Fruit fly (Drosophila melanogaster) whole organism, embryonic: Measurements from ENCODE around the gene Lst8.

ENCODE experiments used
- Asciz ChIP-seq: fragments of 200-800 bp; sonication (Bioruptor generic); optimal IDR thresholded peaks from 2 replicates; lab custom pipeline; 2017; ENCODE audit warnings: missing biosample characterization, mild to moderate bottlenecking, missing genetic modification characterization, missing genetic modification reagents
- CG10959 ChIP-seq: fragments of 200-800 bp; sonication (Bioruptor generic); IDR thresholded peaks from 2 replicates; pipeline ENCODE4 v1.3.6; 2022; ENCODE audit warnings: missing biosample characterization, missing genetic modification characterization
- CG14050 ChIP-seq: fragments of 200-800 bp; sonication (Bioruptor generic); IDR thresholded peaks from 3 replicates; pipeline ENCODE4 v1.3.6; 2022; ENCODE audit warnings: missing biosample characterization, missing genetic modification characterization
- CG14860 ChIP-seq: fragments of 200-800 bp; sonication (Bioruptor generic); IDR thresholded peaks from 3 replicates; pipeline ENCODE4 v1.3.6; 2022; ENCODE audit warnings: missing biosample characterization, missing genetic modification characterization; ENCODE audit not compliant: partially characterized antibody
- CG18619 ChIP-seq: fragments of 200-800 bp; sonication (Bioruptor generic); optimal IDR thresholded peaks from 3 replicates; lab custom pipeline; 2017; ENCODE audit warnings: missing biosample characterization, mild to moderate bottlenecking, missing genetic modification characterization
- CG2202 ChIP-seq: fragments of 200-800 bp; sonication (Bioruptor generic); optimal IDR thresholded peaks from 2 replicates; lab custom pipeline; 2018; ENCODE audit warnings: missing biosample characterization, mild to moderate bottlenecking, missing genetic modification characterization
- CG31365 ChIP-seq: fragments of 200-800 bp; sonication (Bioruptor generic); optimal IDR thresholded peaks from 2 replicates; lab custom pipeline; 2018; ENCODE audit warnings: missing biosample characterization, mild to moderate bottlenecking, missing genetic modification characterization
- CG3995 ChIP-seq: fragments of 200-800 bp; sonication (Bioruptor generic); optimal IDR thresholded peaks from 3 replicates; lab custom pipeline; 2016; ENCODE audit warnings: missing biosample characterization, missing genetic modification characterization
- CG4328 ChIP-seq: fragments of 200-800 bp; sonication (Bioruptor generic); optimal IDR thresholded peaks from 3 replicates; lab custom pipeline; 2017; ENCODE audit warnings: missing biosample characterization, missing genetic modification reagents, missing genetic modification characterization
- CG4617 ChIP-seq: fragments of 200-800 bp; sonication (Bioruptor generic); optimal IDR thresholded peaks from 3 replicates; lab custom pipeline; 2016; ENCODE audit warnings: missing biosample characterization, missing genetic modification characterization, borderline replicate concordance
- CG5180 ChIP-seq: fragments of 200-800 bp; sonication (Bioruptor generic); optimal IDR thresholded peaks from 3 replicates; lab custom pipeline; 2017; ENCODE audit warnings: missing biosample characterization, missing genetic modification characterization, mild to moderate bottlenecking, moderate library complexity, missing genetic modification reagents
- CG6254 ChIP-seq: fragments of 200-800 bp; sonication (Bioruptor generic); optimal IDR thresholded peaks from 3 replicates; lab custom pipeline; 2017; ENCODE audit warnings: mild to moderate bottlenecking, missing biosample characterization, missing genetic modification reagents, missing genetic modification characterization
- CG6854 ChIP-seq: fragments of 200-800 bp; sonication (Bioruptor generic); optimal IDR thresholded peaks from 3 replicates; lab custom pipeline; 2017; ENCODE audit warnings: missing biosample characterization, mild to moderate bottlenecking, missing genetic modification characterization
- CG7556 ChIP-seq: fragments of 200-800 bp; sonication (Bioruptor generic); optimal IDR thresholded peaks from 2 replicates; lab custom pipeline; 2017; ENCODE audit warnings: missing biosample characterization, mild to moderate bottlenecking, missing genetic modification characterization
- CG7839 ChIP-seq: fragments of 200-800 bp; sonication (Bioruptor generic); optimal IDR thresholded peaks from 3 replicates; lab custom pipeline; 2018; ENCODE audit warnings: missing biosample characterization, mild to moderate bottlenecking, missing genetic modification characterization, moderate library complexity
- CG7963 ChIP-seq: fragments of 200-800 bp; sonication (Bioruptor generic); IDR thresholded peaks from 3 replicates; pipeline ENCODE4 v1.3.6; 2022; ENCODE audit warnings: missing biosample characterization, missing genetic modification characterization; ENCODE audit not compliant: partially characterized antibody
- CG9437 ChIP-seq: fragments of 200-800 bp; sonication (Bioruptor generic); optimal IDR thresholded peaks from 2 replicates; lab custom pipeline; 2018; ENCODE audit warnings: missing biosample characterization, mild to moderate bottlenecking, missing genetic modification characterization
- CHES-1-like ChIP-seq: fragments of 200-800 bp; sonication (Bioruptor generic); optimal IDR thresholded peaks from 2 replicates; lab custom pipeline; 2016; ENCODE audit warnings: missing biosample characterization, missing genetic modification characterization
- Deaf1 ChIP-seq: fragments of 200-800 bp; optimal IDR thresholded peaks from 3 replicates; lab custom pipeline; 2019; ENCODE audit warnings: missing biosample characterization, mild to moderate bottlenecking, missing genetic modification characterization, moderate library complexity
- Dll ChIP-seq: fragments of 200-800 bp; sonication (Bioruptor generic); IDR thresholded peaks from 4 replicates; pipeline ENCODE4 v1.3.6; 2022; ENCODE audit warnings: missing biosample characterization, missing genetic modification characterization; ENCODE audit not compliant: partially characterized antibody
- Doc2 ChIP-seq: fragments of 200-800 bp; sonication (Bioruptor generic); IDR thresholded peaks from 2 replicates; pipeline ENCODE4 v1.3.6; 2022; ENCODE audit warnings: missing biosample characterization, missing genetic modification characterization
- Doc3 ChIP-seq: fragments of 200-800 bp; sonication (Bioruptor generic); IDR thresholded peaks from 3 replicates; pipeline ENCODE4 v1.3.6; 2022; ENCODE audit warnings: missing biosample characterization, missing genetic modification characterization; ENCODE audit not compliant: partially characterized antibody
- ERR ChIP-seq: fragments of 200-800 bp; sonication (Bioruptor generic); optimal IDR thresholded peaks from 2 replicates; lab custom pipeline; 2016; ENCODE audit warnings: missing biosample characterization, missing genetic modification characterization
- Elba2 ChIP-seq: fragments of 200-800 bp; sonication (Bioruptor generic); optimal IDR thresholded peaks from 3 replicates; lab custom pipeline; 2016; ENCODE audit warnings: missing biosample characterization, missing genetic modification characterization
- HLHmδ ChIP-seq: fragments of 200-800 bp; sonication (Bioruptor generic); optimal IDR thresholded peaks from 2 replicates; lab custom pipeline; 2018; ENCODE audit warnings: missing biosample characterization, mild to moderate bottlenecking, missing genetic modification characterization, moderate library complexity
- Lpt ChIP-seq: fragments of >200 bp; optimal IDR thresholded peaks from 2 replicates; lab custom pipeline; 2018; ENCODE audit warnings: missing biosample characterization, missing genetic modification characterization
- MESR4 ChIP-seq: fragments of 200-800 bp; sonication (Bioruptor generic); optimal IDR thresholded peaks from 2 replicates; lab custom pipeline; 2018; ENCODE audit warnings: missing biosample characterization, mild to moderate bottlenecking, missing genetic modification characterization, moderate library complexity
- Mad ChIP-seq: fragments of 200-800 bp; sonication (Bioruptor generic); optimal IDR thresholded peaks from 2 replicates; lab custom pipeline; 2016; ENCODE audit warnings: missing biosample characterization, missing genetic modification characterization
- NC2α ChIP-seq: fragments of 200-800 bp; sonication (Bioruptor generic); optimal IDR thresholded peaks from 2 replicates; lab custom pipeline; 2016; ENCODE audit warnings: missing biosample characterization, missing genetic modification characterization
- ara ChIP-seq: fragments of 200-800 bp; sonication (Bioruptor generic); IDR thresholded peaks from 2 replicates; pipeline ENCODE4 v1.3.6; 2022; ENCODE audit warnings: missing biosample characterization, missing genetic modification characterization
- cad ChIP-seq: fragments of >200 bp; optimal IDR thresholded peaks from 2 replicates; lab custom pipeline; 2017; ENCODE audit warnings: missing biosample characterization, missing genetic modification characterization
- chinmo ChIP-seq: fragments of 200-800 bp; sonication (Bioruptor generic); IDR thresholded peaks from 4 replicates; pipeline ENCODE4 v1.3.6; 2022; ENCODE audit warnings: missing biosample characterization, missing genetic modification characterization; ENCODE audit not compliant: partially characterized antibody
- corto ChIP-seq: fragments of 200-800 bp; sonication (Bioruptor generic); optimal IDR thresholded peaks from 2 replicates; lab custom pipeline; 2016; ENCODE audit warnings: missing biosample characterization, mild to moderate bottlenecking, missing genetic modification characterization, moderate library complexity
- crol ChIP-seq: fragments of 200-800 bp; sonication (Bioruptor generic); IDR thresholded peaks from 2 replicates; pipeline ENCODE4 v1.3.6; 2022; ENCODE audit warnings: missing biosample characterization, missing genetic modification characterization
- dm ChIP-seq: fragments of 200-800 bp; sonication (Bioruptor generic); optimal IDR thresholded peaks from 3 replicates; lab custom pipeline; 2016; ENCODE audit warnings: missing biosample characterization, missing genetic modification characterization
- dmrt99B ChIP-seq: fragments of 200-800 bp; sonication (Bioruptor generic); optimal IDR thresholded peaks from 2 replicates; lab custom pipeline; 2018; ENCODE audit warnings: missing biosample characterization, mild to moderate bottlenecking, missing genetic modification characterization, moderate library complexity
- eyg ChIP-seq: fragments of 200-800 bp; sonication (Bioruptor generic); optimal IDR thresholded peaks from 3 replicates; lab custom pipeline; 2016; ENCODE audit warnings: missing biosample characterization, missing genetic modification characterization
- gem ChIP-seq: fragments of 200-800 bp; sonication (Bioruptor generic); optimal IDR thresholded peaks from 2 replicates; lab custom pipeline; 2019; ENCODE audit warnings: missing biosample characterization, mild to moderate bottlenecking, missing genetic modification characterization, moderate library complexity
- gro ChIP-seq: fragments of 200-800 bp; sonication (Bioruptor generic); optimal IDR thresholded peaks from 2 replicates; lab custom pipeline; 2016; ENCODE audit warnings: missing biosample characterization, missing genetic modification characterization
- hbn ChIP-seq: fragments of 200-800 bp; sonication (Bioruptor generic); IDR thresholded peaks from 2 replicates; pipeline ENCODE4 v1.3.6; 2022; ENCODE audit warnings: missing biosample characterization, missing genetic modification characterization; ENCODE audit not compliant: partially characterized antibody
- her ChIP-seq: fragments of 200-800 bp; sonication (Bioruptor generic); optimal IDR thresholded peaks from 2 replicates; lab custom pipeline; 2016; ENCODE audit warnings: missing biosample characterization, missing genetic modification characterization
- jing ChIP-seq: fragments of 200-800 bp; sonication (Bioruptor generic); optimal IDR thresholded peaks from 2 replicates; lab custom pipeline; 2018; ENCODE audit warnings: missing biosample characterization, mild to moderate bottlenecking, missing genetic modification characterization
- jumu ChIP-seq: fragments of 200-800 bp; sonication (Bioruptor generic); optimal IDR thresholded peaks from 3 replicates; lab custom pipeline; 2016; ENCODE audit warnings: missing biosample characterization, missing genetic modification characterization
- pfk ChIP-seq: fragments of 200-800 bp; sonication (Bioruptor generic); optimal IDR thresholded peaks from 2 replicates; lab custom pipeline; 2018; ENCODE audit warnings: missing biosample characterization, mild to moderate bottlenecking, missing genetic modification characterization, moderate library complexity
- sd ChIP-seq: fragments of 200-800 bp; sonication (Bioruptor generic); optimal IDR thresholded peaks from 3 replicates; lab custom pipeline; 2018; ENCODE audit warnings: missing biosample characterization, mild to moderate bottlenecking, missing genetic modification characterization, moderate library complexity
- slou ChIP-seq: fragments of 200-800 bp; sonication (Bioruptor generic); optimal IDR thresholded peaks from 3 replicates; lab custom pipeline; 2016; ENCODE audit warnings: missing biosample characterization, missing genetic modification characterization
- tup ChIP-seq: fragments of 200-800 bp; sonication (Bioruptor generic); optimal IDR thresholded peaks from 2 replicates; lab custom pipeline; 2016; ENCODE audit warnings: missing biosample characterization, mild to moderate bottlenecking, missing genetic modification characterization, moderate library complexity
- twi ChIP-seq: fragments of 200-800 bp; optimal IDR thresholded peaks from 2 replicates; lab custom pipeline; 2019; ENCODE audit warnings: missing biosample characterization, mild to moderate bottlenecking, missing genetic modification characterization, moderate library complexity
- zen2 ChIP-seq: fragments of 200-800 bp; sonication (Bioruptor generic); IDR thresholded peaks from 3 replicates; pipeline ENCODE4 v1.3.6; 2022; ENCODE audit warnings: missing biosample characterization, missing genetic modification characterization; ENCODE audit not compliant: partially characterized antibody

Gene Lst8

dm6 chrX:9585359-9586002, 20.3 kb downstream of the Lst8 start, which contains the start of gene Hex-A (continued):
- TF ChIP-seq hbn (GFP tag; lab: Robert Waterston, UW) (no peak), Asciz (GFP tag; lab: Kevin White, UChicago) (peak; percentile 97), her (peak; percentile 89), Lpt (no peak), chinmo (GFP tag; lab: Robert Waterston, UW) (peak; percentile 80; the same call in 2 of the 4 replicates), Dll (GFP tag; lab: Robert Waterston, UW) (no peak), jumu (peak; percentile 88), ERR (GFP tag; lab: Kevin White, UChicago) (peak; percentile 99), CG3995 (GFP tag; lab: Kevin White, UChicago) (peak; percentile 79), corto (GFP tag; lab: Kevin White, UChicago) (peak; percentile 77), pfk (GFP tag; lab: Kevin White, UChicago) (peak; percentile 65), Doc2 (GFP tag; lab: Robert Waterston, UW) (peak; percentile 74), sd (tag; lab: Kevin White, UChicago) (peak; percentile 92), CG7556 (peak; percentile 99), CG18619 (GFP tag; lab: Kevin White, UChicago) (peak; percentile 97), zen2 (GFP tag; lab: Robert Waterston, UW) (no peak; the same call in 2 of the 3 replicates), CHES-1-like (GFP tag; lab: Kevin White, UChicago) (peak; percentile 95), CG31365 (peak; percentile 88), CG4617 (GFP tag; lab: Kevin White, UChicago) (peak; percentile 60), slou (peak; percentile 78), dmrt99B (tag; lab: Kevin White, UChicago) (peak; percentile 98), Elba2 (GFP tag; lab: Kevin White, UChicago) (no peak), cad (GFP tag; lab: Kevin White, UChicago) (no peak), CG6854 (GFP tag; lab: Kevin White, UChicago) (peak; percentile 99), jing (GFP tag; lab: Kevin White, UChicago) (peak; percentile 89), CG5180 (GFP tag; lab: Kevin White, UChicago) (peak; percentile 92), eyg (peak; percentile 87), gro (peak; percentile 96), crol (GFP tag; lab: Robert Waterston, UW) (peak; percentile 97), Mad (GFP tag; lab: Kevin White, UChicago) (peak; percentile 92), gem (tag; lab: Kevin White, UChicago) (peak; percentile 99), CG4328 (GFP tag; lab: Kevin White, UChicago) (peak; percentile 99), dm (GFP tag; lab: Kevin White, UChicago) (peak; percentile 84), CG14860 (GFP tag; lab: Robert Waterston, UW) (no peak), CG9437 (peak; percentile 94), CG7839 (peak; percentile 98), CG7963 (GFP tag; lab: Robert Waterston, UW) (no peak), ara (GFP tag; lab: Robert Waterston, UW) (peak; percentile 85), Doc3 (no peak), MESR4 (GFP tag; lab: Kevin White, UChicago) (peak; percentile 23), tup (GFP tag; lab: Kevin White, UChicago) (peak; percentile 76), Deaf1 (peak; percentile 84), CG14050 (GFP tag; lab: Robert Waterston, UW) (peak; percentile 86), CG6254 (GFP tag; lab: Kevin White, UChicago) (peak; percentile 90), NC2α (GFP tag; lab: Kevin White, UChicago) (peak; percentile 88), CG10959 (GFP tag; lab: Robert Waterston, UW) (peak; percentile 46), CG2202 (tag; lab: Kevin White, UChicago) (peak; percentile 90), twi (tag; lab: Kevin White, UChicago) (peak; percentile 95), HLHmδ (GFP tag; lab: Kevin White, UChicago) (peak; percentile 9)
